Fruit fly (Drosophila melanogaster) whole organism, embryonic: ENCODE measurements around the gene Shc.

Source experiments
- Abd-B ChIP-seq: fragments of 200-800 bp; sonication (Bioruptor generic); optimal IDR thresholded peaks from 2 replicates; lab custom pipeline; 2018; ENCODE audit warnings: missing biosample characterization, mild to moderate bottlenecking, missing genetic modification characterization, moderate library complexity
- C15 ChIP-seq: fragments of 200-800 bp; sonication (Bioruptor generic); IDR thresholded peaks from 3 replicates; pipeline ENCODE4 v1.3.6; 2022; ENCODE audit warnings: missing biosample characterization, missing genetic modification characterization
- CG11398 ChIP-seq: fragments of 200-800 bp; sonication (Bioruptor generic); optimal IDR thresholded peaks from 2 replicates; lab custom pipeline; 2016; ENCODE audit warnings: missing biosample characterization, missing genetic modification characterization
- CG11456 ChIP-seq: fragments of 200-800 bp; sonication (Bioruptor generic); IDR thresholded peaks from 3 replicates; pipeline ENCODE4 v1.3.6; 2022; ENCODE audit warnings: missing biosample characterization, missing genetic modification characterization
- CG12744 ChIP-seq: fragments of 200-800 bp; sonication (Bioruptor generic); optimal IDR thresholded peaks from 2 replicates; lab custom pipeline; 2016; ENCODE audit warnings: missing biosample characterization, missing genetic modification characterization
- CG16813 ChIP-seq: fragments of 200-800 bp; sonication (Bioruptor generic); IDR thresholded peaks from 3 replicates; pipeline ENCODE4 v1.3.6; 2022; ENCODE audit warnings: missing biosample characterization, missing genetic modification characterization; ENCODE audit not compliant: partially characterized antibody
- CG16815 ChIP-seq: fragments of 200-800 bp; sonication (Bioruptor generic); optimal IDR thresholded peaks from 3 replicates; lab custom pipeline; 2017; ENCODE audit warnings: missing biosample characterization, mild to moderate bottlenecking, missing genetic modification characterization
- CG17829 ChIP-seq: fragments of 200-800 bp; optimal IDR thresholded peaks from 2 replicates; lab custom pipeline; 2019; ENCODE audit warnings: missing biosample characterization, mild to moderate bottlenecking, missing genetic modification characterization, moderate library complexity
- CG3065 ChIP-seq: fragments of 200-800 bp; sonication (Bioruptor generic); optimal IDR thresholded peaks from 2 replicates; lab custom pipeline; 2016; ENCODE audit warnings: missing biosample characterization, missing genetic modification characterization
- CG3163 ChIP-seq: fragments of 200-800 bp; sonication (Bioruptor generic); optimal IDR thresholded peaks from 3 replicates; lab custom pipeline; 2016; ENCODE audit warnings: missing biosample characterization, missing genetic modification characterization
- CG3838 ChIP-seq: fragments of 200-800 bp; sonication (Bioruptor generic); optimal IDR thresholded peaks from 3 replicates; lab custom pipeline; 2016; ENCODE audit warnings: missing biosample characterization, missing genetic modification characterization
- CG4617 ChIP-seq: fragments of 200-800 bp; sonication (Bioruptor generic); optimal IDR thresholded peaks from 3 replicates; lab custom pipeline; 2016; ENCODE audit warnings: missing biosample characterization, missing genetic modification characterization, borderline replicate concordance
- CG6813 ChIP-seq: fragments of 200-800 bp; sonication (Bioruptor generic); optimal IDR thresholded peaks from 2 replicates; lab custom pipeline; 2017; ENCODE audit warnings: missing biosample characterization, missing genetic modification characterization, mild to moderate bottlenecking, moderate library complexity, missing genetic modification reagents
- CG8281 ChIP-seq: fragments of 200-800 bp; sonication (Bioruptor generic); optimal IDR thresholded peaks from 2 replicates; lab custom pipeline; 2018; ENCODE audit warnings: missing biosample characterization, mild to moderate bottlenecking, missing genetic modification characterization, moderate library complexity
- CG8290 ChIP-seq, 3 experiments: fragments of 200-800 bp; sonication (Bioruptor generic); optimal IDR thresholded peaks; 2 replicates each; lab custom pipeline; 2016 to 2019; ENCODE audit warnings: missing biosample characterization in 3 of 3, missing genetic modification characterization in 3 of 3, mild to moderate bottlenecking in 2 of 3, moderate library complexity in 1 of 3
- CG9215 ChIP-seq: fragments of 200-800 bp; sonication (Bioruptor generic); IDR thresholded peaks from 2 replicates; pipeline ENCODE4 v1.3.6; 2022; ENCODE audit warnings: missing biosample characterization, missing genetic modification characterization
- CG9876 ChIP-seq: fragments of 200-800 bp; sonication (Bioruptor generic); optimal IDR thresholded peaks from 2 replicates; lab custom pipeline; 2016; ENCODE audit warnings: missing biosample characterization, missing genetic modification characterization
- CoRest ChIP-seq: fragments of 200-800 bp; sonication (Bioruptor generic); optimal IDR thresholded peaks from 3 replicates; lab custom pipeline; 2018; ENCODE audit warnings: missing biosample characterization, mild to moderate bottlenecking, missing genetic modification characterization, moderate library complexity
- D19B ChIP-seq: fragments of 200-800 bp; sonication (Bioruptor generic); optimal IDR thresholded peaks from 2 replicates; lab custom pipeline; 2017; ENCODE audit warnings: missing biosample characterization, mild to moderate bottlenecking, missing genetic modification characterization
- Doc2 ChIP-seq: fragments of 200-800 bp; sonication (Bioruptor generic); IDR thresholded peaks from 2 replicates; pipeline ENCODE4 v1.3.6; 2022; ENCODE audit warnings: missing biosample characterization, missing genetic modification characterization
- Hand ChIP-seq: fragments of 200-800 bp; sonication (Bioruptor generic); optimal IDR thresholded peaks from 2 replicates; lab custom pipeline; 2017; ENCODE audit warnings: mild to moderate bottlenecking, missing biosample characterization, missing genetic modification reagents, missing genetic modification characterization
- Hr3 ChIP-seq: fragments of 200-800 bp; sonication (Bioruptor generic); optimal IDR thresholded peaks from 3 replicates; lab custom pipeline; 2016; ENCODE audit warnings: missing biosample characterization, missing genetic modification characterization
- Lhr ChIP-seq: fragments of 200-800 bp; sonication (Bioruptor generic); optimal IDR thresholded peaks from 3 replicates; lab custom pipeline; 2017; ENCODE audit warnings: mild to moderate bottlenecking, missing biosample characterization, missing genetic modification reagents, missing genetic modification characterization
- MESR4 ChIP-seq: fragments of 200-800 bp; sonication (Bioruptor generic); optimal IDR thresholded peaks from 2 replicates; lab custom pipeline; 2018; ENCODE audit warnings: missing biosample characterization, mild to moderate bottlenecking, missing genetic modification characterization, moderate library complexity
- MTF-1 ChIP-seq: fragments of 200-800 bp; sonication (Bioruptor generic); optimal IDR thresholded peaks from 2 replicates; lab custom pipeline; 2018; ENCODE audit warnings: missing biosample characterization, mild to moderate bottlenecking, missing genetic modification characterization, borderline replicate concordance
- Meics ChIP-seq: fragments of 200-800 bp; sonication (Bioruptor generic); optimal IDR thresholded peaks from 2 replicates; lab custom pipeline; 2017; ENCODE audit warnings: missing biosample characterization, mild to moderate bottlenecking, missing genetic modification characterization
- Optix ChIP-seq: fragments of 200-800 bp; sonication (Bioruptor generic); IDR thresholded peaks from 3 replicates; pipeline ENCODE4 v1.3.6; 2022; ENCODE audit warnings: missing biosample characterization, missing genetic modification characterization
- PHDP ChIP-seq: fragments of 200-800 bp; sonication (Bioruptor generic); optimal IDR thresholded peaks from 3 replicates; lab custom pipeline; 2018; ENCODE audit warnings: missing biosample characterization, mild to moderate bottlenecking, missing genetic modification characterization, moderate library complexity
- ab ChIP-seq: fragments of 200-800 bp; sonication (Bioruptor generic); optimal IDR thresholded peaks from 2 replicates; lab custom pipeline; 2016; ENCODE audit warnings: missing biosample characterization, missing genetic modification characterization
- ac ChIP-seq: fragments of 200-800 bp; sonication (Bioruptor generic); optimal IDR thresholded peaks from 3 replicates; lab custom pipeline; 2017; ENCODE audit warnings: missing biosample characterization, mild to moderate bottlenecking, missing genetic modification characterization
- bigmax ChIP-seq: fragments of 200-800 bp; sonication (Bioruptor generic); optimal IDR thresholded peaks from 2 replicates; lab custom pipeline; 2018; ENCODE audit warnings: missing biosample characterization, mild to moderate bottlenecking, missing genetic modification characterization
- cg ChIP-seq: fragments of 200-800 bp; sonication (Bioruptor generic); optimal IDR thresholded peaks from 3 replicates; lab custom pipeline; 2019; ENCODE audit warnings: missing biosample characterization, mild to moderate bottlenecking, missing genetic modification characterization, moderate library complexity
- ci ChIP-seq: fragments of 200-800 bp; sonication (Bioruptor generic); IDR thresholded peaks from 3 replicates; pipeline ENCODE4 v1.3.6; 2022; ENCODE audit warnings: missing biosample characterization, missing genetic modification characterization
- fd102C ChIP-seq: fragments of 200-800 bp; sonication (Bioruptor generic); optimal IDR thresholded peaks from 2 replicates; lab custom pipeline; 2018; ENCODE audit warnings: missing biosample characterization, mild to moderate bottlenecking, missing genetic modification characterization, moderate library complexity
- gcm2 ChIP-seq: fragments of 200-800 bp; sonication (Bioruptor generic); optimal IDR thresholded peaks from 2 replicates; lab custom pipeline; 2016; ENCODE audit warnings: missing biosample characterization, missing genetic modification characterization
- grn ChIP-seq: fragments of 200-800 bp; sonication (Bioruptor generic); optimal IDR thresholded peaks from 3 replicates; lab custom pipeline; 2017; ENCODE audit warnings: missing biosample characterization, missing genetic modification characterization
- gt ChIP-seq: fragments of 200-800 bp; sonication (Bioruptor generic); IDR thresholded peaks from 2 replicates; pipeline ENCODE4 v1.3.6; 2022; ENCODE audit warnings: missing biosample characterization, missing genetic modification characterization
- ham ChIP-seq: fragments of 200-800 bp; sonication (Bioruptor generic); IDR thresholded peaks from 2 replicates; pipeline ENCODE4 v1.3.6; 2022; ENCODE audit warnings: missing biosample characterization, missing genetic modification characterization
- ind ChIP-seq: fragments of 200-800 bp; sonication (Bioruptor generic); optimal IDR thresholded peaks from 3 replicates; lab custom pipeline; 2016; ENCODE audit warnings: missing biosample characterization, missing genetic modification characterization
- insv ChIP-seq, 2 experiments: fragments of 200-800 bp; sonication (Bioruptor generic); optimal IDR thresholded peaks; 3 replicates each; lab custom pipeline; 2016 to 2018; ENCODE audit warnings: missing biosample characterization in 2 of 2, missing genetic modification characterization in 2 of 2
- knrl ChIP-seq: fragments of 200-800 bp; sonication (Bioruptor generic); IDR thresholded peaks from 3 replicates; pipeline ENCODE4 v1.3.6; 2022; ENCODE audit warnings: missing biosample characterization, missing genetic modification characterization; ENCODE audit not compliant: partially characterized antibody
- nmo ChIP-seq: fragments of 200-800 bp; sonication (Bioruptor generic); optimal IDR thresholded peaks from 2 replicates; lab custom pipeline; 2018; ENCODE audit warnings: missing biosample characterization, mild to moderate bottlenecking, missing genetic modification characterization, moderate library complexity
- ranshi ChIP-seq: fragments of 200-800 bp; sonication (Bioruptor generic); IDR thresholded peaks from 2 replicates; pipeline ENCODE4 v1.3.6; 2022; ENCODE audit warnings: missing biosample characterization, missing genetic modification characterization
- salm ChIP-seq: fragments of 200-800 bp; sonication (Bioruptor generic); optimal IDR thresholded peaks from 2 replicates; lab custom pipeline; 2018; ENCODE audit warnings: missing biosample characterization, mild to moderate bottlenecking, missing genetic modification characterization
- sisA ChIP-seq: fragments of 200-800 bp; sonication (Bioruptor generic); IDR thresholded peaks from 2 replicates; pipeline ENCODE4 v1.3.6; 2022; ENCODE audit warnings: missing biosample characterization, missing genetic modification characterization
- ssp ChIP-seq: fragments of 200-800 bp; sonication (Bioruptor generic); IDR thresholded peaks from 2 replicates; pipeline ENCODE4 v1.3.6; 2022; ENCODE audit warnings: missing biosample characterization, missing genetic modification characterization
- yki ChIP-seq: fragments of >200 bp; optimal IDR thresholded peaks from 3 replicates; lab custom pipeline; 2018
- zen2 ChIP-seq: fragments of 200-800 bp; sonication (Bioruptor generic); IDR thresholded peaks from 3 replicates; pipeline ENCODE4 v1.3.6; 2022; ENCODE audit warnings: missing biosample characterization, missing genetic modification characterization; ENCODE audit not compliant: partially characterized antibody

Shc gene

DNA sequence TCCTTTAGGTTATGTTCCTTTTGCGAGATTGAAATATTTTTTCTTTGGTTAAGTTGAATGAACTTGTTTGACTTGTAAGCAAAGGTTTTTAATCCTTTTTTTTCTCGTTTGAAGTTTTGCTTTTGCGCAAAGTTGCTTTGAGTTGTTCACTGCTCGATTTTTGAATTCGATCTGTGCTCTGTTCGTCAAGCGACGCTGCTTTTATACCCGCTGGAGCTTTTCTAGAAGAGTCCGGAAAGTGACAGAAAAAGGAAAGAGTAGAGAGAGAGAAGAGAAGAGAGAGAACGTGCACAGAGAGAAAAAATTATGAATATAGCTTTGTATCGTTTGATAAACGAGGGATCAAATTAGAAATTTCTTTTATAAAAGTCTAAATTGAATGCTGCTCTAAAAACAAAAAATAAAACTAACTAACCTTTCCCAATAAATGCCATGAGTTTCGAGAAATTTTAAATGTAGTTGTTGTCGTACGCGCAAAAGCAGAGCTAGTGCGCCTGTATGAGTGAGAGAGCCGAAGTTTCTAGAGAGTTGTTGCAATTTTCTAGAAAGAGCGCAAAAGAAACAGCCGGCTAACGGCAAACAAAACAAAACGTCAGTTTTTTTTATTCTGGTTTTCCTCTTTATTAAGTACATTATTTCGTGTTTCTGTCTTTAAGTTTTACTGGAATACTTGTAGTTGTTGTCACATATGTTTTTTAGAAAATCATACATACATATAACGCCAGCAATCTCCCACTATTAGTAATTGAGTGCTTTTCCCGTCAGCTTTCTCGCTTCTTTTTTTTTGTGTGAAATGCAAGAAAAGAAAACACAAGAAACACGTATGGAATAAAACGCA, 49.4 kb upstream of the Shc start, which contains the start of gene Hsp26:
Gene Hsp26, minus strand, starts transcription at position 230 of the 838 bp plus-strand sequence.
- peak; percentile 87 for TF ChIP-seq Hand
- peak; percentile 69 for TF ChIP-seq ind (GFP tag; lab: Kevin White, UChicago)
- TF ChIP-seq MTF-1 (GFP tag; lab: Kevin White, UChicago), result peak; percentile 52
- peak; percentile 62 for TF ChIP-seq bigmax
- TF ChIP-seq CG16813 (GFP tag; lab: Robert Waterston, UW), result no peak
- no peak for TF ChIP-seq knrl (GFP tag; lab: Robert Waterston, UW)
- TF ChIP-seq Optix (GFP tag; lab: Robert Waterston, UW), result peak; percentile 23; the same call in 1 of the 3 replicates
- TF ChIP-seq ac (GFP tag; lab: Kevin White, UChicago), result no peak
- peak; percentile 61; the same call in 1 of the 3 replicates for TF ChIP-seq CG11456 (GFP tag; lab: Robert Waterston, UW)
- peak; percentile 10 for TF ChIP-seq yki (lab: Kevin White, UChicago)
- peak; percentile 66 for TF ChIP-seq ssp (GFP tag; lab: Robert Waterston, UW)
- TF ChIP-seq CG16815 (GFP tag; lab: Kevin White, UChicago), result peak; percentile 40
- TF ChIP-seq CG9215 (GFP tag; lab: Robert Waterston, UW), result no peak
- peak; percentile 58 for TF ChIP-seq gcm2
- peak; percentile 34 for TF ChIP-seq CG3838 (GFP tag; lab: Kevin White, UChicago)
- TF ChIP-seq ab (GFP tag; lab: Kevin White, UChicago), result no peak
- no peak for TF ChIP-seq Lhr (GFP tag; lab: Kevin White, UChicago)
- no peak for TF ChIP-seq zen2 (GFP tag; lab: Robert Waterston, UW)
- TF ChIP-seq C15 (GFP tag; lab: Robert Waterston, UW), result peak; percentile 54; the same call in 1 of the 3 replicates
- TF ChIP-seq ci, result peak; percentile 96
- no peak for TF ChIP-seq gt
- TF ChIP-seq MESR4 (GFP tag; lab: Kevin White, UChicago), result peak; percentile 3
- TF ChIP-seq CG11398, result peak; percentile 78
- peak; percentile 57 for TF ChIP-seq CG3065 (GFP tag; lab: Kevin White, UChicago)
- TF ChIP-seq ham, result no peak
- TF ChIP-seq ranshi, result peak; percentile 80
- TF ChIP-seq CG8281, result peak; percentile 60
- TF ChIP-seq Doc2 (GFP tag; lab: Robert Waterston, UW), result no peak
- peak; percentile 81 for TF ChIP-seq CoRest (tag; lab: Kevin White, UChicago)
- TF ChIP-seq Abd-B, result peak; percentile 37
- peak; percentile 78 for TF ChIP-seq CG6813
- TF ChIP-seq nmo (GFP tag; lab: Kevin White, UChicago), result peak; percentile 85
- peak; percentile 80 for TF ChIP-seq Hr3
- peak; percentile 44 for TF ChIP-seq CG4617 (GFP tag; lab: Kevin White, UChicago)
- TF ChIP-seq PHDP (tag; lab: Kevin White, UChicago), result peak; percentile 90
- peak; percentile 72 for TF ChIP-seq CG8290 (GFP tag; optimal IDR thresholded peaks at IDR 0.05; lab: Kevin White, UChicago)
- TF ChIP-seq CG8290 (tag; optimal IDR thresholded peaks at IDR 0.05; lab: Kevin White, UChicago), result peak in 1 of 2 experiments; percentile 24
- peak; percentile 89 for TF ChIP-seq cg (GFP tag; lab: Kevin White, UChicago)
- TF ChIP-seq CG17829, result peak; percentile 89
- TF ChIP-seq sisA (GFP tag; lab: Robert Waterston, UW), result peak; percentile 74
- TF ChIP-seq D19B, result peak; percentile 54
- TF ChIP-seq fd102C, result peak; percentile 27
- peak; percentile 58 for TF ChIP-seq CG12744 (GFP tag; lab: Kevin White, UChicago)
- TF ChIP-seq CG3163 (GFP tag; lab: Kevin White, UChicago), result peak; percentile 96
- peak; percentile 18 for TF ChIP-seq grn (GFP tag; lab: Kevin White, UChicago)
- TF ChIP-seq Meics, result peak; percentile 80
- TF ChIP-seq salm (tag; lab: Kevin White, UChicago), result peak; percentile 85
- no peak for TF ChIP-seq insv (GFP tag; optimal IDR thresholded peaks at IDR 0.05; lab: Kevin White, UChicago)
- TF ChIP-seq CG9876 (GFP tag; lab: Kevin White, UChicago), result peak; percentile 74
